Fruit fly (Drosophila melanogaster) whole organism, wandering third instar larva: Measurements from ENCODE around the gene CG33552.

ENCODE experiments used
- Abd-B ChIP-seq: fragments of >200 bp; optimal IDR thresholded peaks from 2 replicates; lab custom pipeline; 2017; ENCODE audit warnings: missing biosample characterization, missing genetic modification characterization
- CG9705 ChIP-seq: fragments of 200-800 bp; sonication (Bioruptor generic); optimal IDR thresholded peaks from 2 replicates; lab custom pipeline; 2018; ENCODE audit warnings: missing biosample characterization, mild to moderate bottlenecking, missing genetic modification characterization
- GATAd ChIP-seq: sonication (Bioruptor generic); optimal IDR thresholded peaks from 2 replicates; lab custom pipeline; 2016; ENCODE audit warnings: missing biosample characterization, missing genetic modification characterization
- Hr78 ChIP-seq: fragments of >200 bp; optimal IDR thresholded peaks from 2 replicates; lab custom pipeline; 2017; ENCODE audit warnings: missing biosample characterization, missing genetic modification characterization
- Jra ChIP-seq: sonication (Bioruptor generic); optimal IDR thresholded peaks from 2 replicates; lab custom pipeline; 2016; ENCODE audit warnings: missing biosample characterization, missing genetic modification characterization
- Mio ChIP-seq: sonication (Bioruptor generic); optimal IDR thresholded peaks from 2 replicates; lab custom pipeline; 2016; ENCODE audit warnings: missing biosample characterization, missing genetic modification characterization
- br ChIP-seq: fragments of 200-800 bp; sonication (Bioruptor generic); optimal IDR thresholded peaks from 2 replicates; lab custom pipeline; 2016; ENCODE audit warnings: missing biosample characterization, missing genetic modification characterization
- foxo ChIP-seq, 2 experiments: fragments of 200-800 bp; sonication (Bioruptor generic); optimal IDR thresholded peaks; 2 replicates in 1 of 2; 3 replicates in 1 of 2; lab custom pipeline; 2016 to 2017; ENCODE audit warnings: missing biosample characterization in 2 of 2, missing genetic modification characterization in 2 of 2
- h ChIP-seq: fragments of 200-800 bp; sonication (Bioruptor generic); optimal IDR thresholded peaks from 3 replicates; lab custom pipeline; 2016; ENCODE audit warnings: missing biosample characterization, mild to moderate bottlenecking, missing genetic modification characterization
- lola ChIP-seq: fragments of >200 bp; optimal IDR thresholded peaks from 2 replicates; lab custom pipeline; 2017; ENCODE audit warnings: missing biosample characterization, missing genetic modification characterization
- pan ChIP-seq: fragments of >200 bp; optimal IDR thresholded peaks from 2 replicates; lab custom pipeline; 2017
- rgr ChIP-seq: fragments of 200-800 bp; sonication (Bioruptor generic); optimal IDR thresholded peaks from 3 replicates; lab custom pipeline; 2016; ENCODE audit warnings: missing biosample characterization, mild to moderate bottlenecking, missing genetic modification characterization

- TF ChIP-seq lola = no peak
- peak; percentile 11 to 95 for TF ChIP-seq foxo (GFP tag; optimal IDR thresholded peaks at IDR 0.05; lab: Kevin White, UChicago)
- TF ChIP-seq pan (lab: Kevin White, UChicago) = no peak
- no peak for TF ChIP-seq Abd-B (GFP tag; lab: Kevin White, UChicago)
- peak; percentile 24 for TF ChIP-seq GATAd (GFP tag; lab: Kevin White, UChicago)
- TF ChIP-seq Jra (GFP tag; lab: Kevin White, UChicago) = peak; percentile 89
- no peak for TF ChIP-seq Mio (GFP tag; lab: Kevin White, UChicago)
- peak; percentile 97 for TF ChIP-seq h
- no peak for TF ChIP-seq Hr78 (GFP tag; lab: Kevin White, UChicago)
- TF ChIP-seq rgr = peak; percentile 94
- peak; percentile 95 for TF ChIP-seq br
- TF ChIP-seq CG9705 (GFP tag; lab: Kevin White, UChicago) = peak; percentile 78
Measured at dm6 chr2L:16715841-16716701, 33.8 kb downstream of the CG33552 start, which contains the start of the genes Cyt-c-d and CG31808.
